Fruit fly (Drosophila melanogaster) whole organism: ENCODE results near the gene t-cup.

ENCODE experiments used
- CG8478 ChIP-seq: fragments of >200 bp; optimal IDR thresholded peaks from 2 replicates; lab custom pipeline; 2018; ENCODE audit warnings: inconsistent platforms
- Dll ChIP-seq: fragments of >200 bp; optimal IDR thresholded peaks from 2 replicates; lab custom pipeline; 2017
- EcR ChIP-seq, 2 experiments: fragments of >200 bp; optimal IDR thresholded peaks; 2 replicates each; lab custom pipeline; 2017; ENCODE audit warnings: missing biosample characterization in 2 of 2, missing genetic modification characterization in 2 of 2, missing genetic modification reagents in 2 of 2
- pan ChIP-seq: fragments of >200 bp; optimal IDR thresholded peaks from 2 replicates; lab custom pipeline; 2017
- psq ChIP-seq: fragments of >200 bp; optimal IDR thresholded peaks from 2 replicates; lab custom pipeline; 2017
- usp ChIP-seq: fragments of >200 bp; optimal IDR thresholded peaks from 2 replicates; lab custom pipeline; 2017; ENCODE audit warnings: missing biosample characterization, missing genetic modification characterization, mixed read lengths

The t-cup gene

dm6 chr2L:12468813-12469212 is 28.3 kb downstream of the t-cup start:
- TF ChIP-seq pan (lab: Kevin White, UChicago): no peak
- no peak for TF ChIP-seq usp (GFP tag; lab: Kevin White, UChicago)
- no peak for TF ChIP-seq psq
- TF ChIP-seq EcR (GFP tag; optimal IDR thresholded peaks at IDR 0.05; lab: Kevin White, UChicago): no peak
- TF ChIP-seq Dll (lab: Kevin White, UChicago): no peak

- no peak for TF ChIP-seq pan (lab: Kevin White, UChicago)
- TF ChIP-seq psq: no peak
- TF ChIP-seq usp (GFP tag; lab: Kevin White, UChicago): no peak
- no peak for TF ChIP-seq Dll (lab: Kevin White, UChicago)
- no peak for TF ChIP-seq EcR (GFP tag; optimal IDR thresholded peaks at IDR 0.05; lab: Kevin White, UChicago)
- TF ChIP-seq CG8478 (lab: Kevin White, UChicago): no peak
These were observed 29.5 kb downstream of the t-cup start for dm6 chr2L:12467673-12468072.

- TF ChIP-seq EcR (GFP tag; optimal IDR thresholded peaks at IDR 0.05; lab: Kevin White, UChicago) (no peak), CG8478 (lab: Kevin White, UChicago) (no peak), usp (GFP tag; lab: Kevin White, UChicago) (no peak), psq (no peak), Dll (lab: Kevin White, UChicago) (no peak)
These were observed 30.6 kb downstream of the t-cup start for dm6 chr2L:12466506-12467043.

- TF ChIP-seq EcR (GFP tag; optimal IDR thresholded peaks at IDR 0.05; lab: Kevin White, UChicago): no peak
- no peak for TF ChIP-seq CG8478 (lab: Kevin White, UChicago)
- no peak for TF ChIP-seq pan (lab: Kevin White, UChicago)
- no peak for TF ChIP-seq psq
- no peak for TF ChIP-seq usp (GFP tag; lab: Kevin White, UChicago)
- TF ChIP-seq Dll (lab: Kevin White, UChicago): no peak
These were observed 31.7 kb downstream of the t-cup start for dm6 chr2L:12465164-12466011.

- TF ChIP-seq usp (GFP tag; lab: Kevin White, UChicago) (no peak), CG8478 (lab: Kevin White, UChicago) (no peak), Dll (lab: Kevin White, UChicago) (no peak), psq (no peak), pan (lab: Kevin White, UChicago) (no peak), EcR (GFP tag; optimal IDR thresholded peaks at IDR 0.05; lab: Kevin White, UChicago) (no peak)
These were observed 33.1 kb downstream of the t-cup start for dm6 chr2L:12464065-12464464.

- TF ChIP-seq usp (GFP tag; lab: Kevin White, UChicago) (no peak), CG8478 (lab: Kevin White, UChicago) (no peak), EcR (GFP tag; optimal IDR thresholded peaks at IDR 0.05; lab: Kevin White, UChicago) (no peak), pan (lab: Kevin White, UChicago) (no peak), psq (no peak), Dll (lab: Kevin White, UChicago) (no peak)
These were observed 34.1 kb downstream of the t-cup start for dm6 chr2L:12463037-12463436.

- TF ChIP-seq CG8478 (lab: Kevin White, UChicago): no peak
- no peak for TF ChIP-seq EcR (GFP tag; optimal IDR thresholded peaks at IDR 0.05; lab: Kevin White, UChicago)
- no peak for TF ChIP-seq Dll (lab: Kevin White, UChicago)
- TF ChIP-seq usp (GFP tag; lab: Kevin White, UChicago): no peak
These were observed 36.1 kb downstream of the t-cup start for dm6 chr2L:12460767-12461739.

dm6 chr2L:12459841-12460240 is 37.3 kb downstream of the t-cup start:
- no peak for TF ChIP-seq CG8478 (lab: Kevin White, UChicago)
- no peak for TF ChIP-seq pan (lab: Kevin White, UChicago)
- no peak for TF ChIP-seq usp (GFP tag; lab: Kevin White, UChicago)
- TF ChIP-seq Dll (lab: Kevin White, UChicago): no peak
- TF ChIP-seq EcR (GFP tag; optimal IDR thresholded peaks at IDR 0.05; lab: Kevin White, UChicago): no peak
- no peak for TF ChIP-seq psq

- TF ChIP-seq psq (no peak), Dll (lab: Kevin White, UChicago) (no peak), pan (lab: Kevin White, UChicago) (no peak), usp (GFP tag; lab: Kevin White, UChicago) (no peak), CG8478 (lab: Kevin White, UChicago) (no peak), EcR (GFP tag; optimal IDR thresholded peaks at IDR 0.05; lab: Kevin White, UChicago) (no peak)
These were observed 37.9 kb downstream of the t-cup start for dm6 chr2L:12459191-12459590.

- no peak for TF ChIP-seq EcR (GFP tag; optimal IDR thresholded peaks at IDR 0.05; lab: Kevin White, UChicago)
- TF ChIP-seq psq: no peak
- no peak for TF ChIP-seq Dll (lab: Kevin White, UChicago)
- TF ChIP-seq CG8478 (lab: Kevin White, UChicago): no peak
- no peak for TF ChIP-seq usp (GFP tag; lab: Kevin White, UChicago)
- no peak for TF ChIP-seq pan (lab: Kevin White, UChicago)
These were observed 39.4 kb downstream of the t-cup start for dm6 chr2L:12457715-12458114.

dm6 chr2L:12457201-12457600 is 39.9 kb downstream of the t-cup start:
- TF ChIP-seq CG8478 (lab: Kevin White, UChicago): no peak
- no peak for TF ChIP-seq pan (lab: Kevin White, UChicago)
